Worm (Caenorhabditis elegans) whole organism, early embryonic: ENCODE data around the gene C45G9.5.

Experiments used
- B0310.2 ChIP-seq: sonication (generic microtip); optimal IDR thresholded peaks from 2 replicates; lab custom pipeline; 2016; ENCODE audit warnings: mild to moderate bottlenecking, missing genetic modification characterization, missing compliant biosample characterization
- F13C5.2 ChIP-seq: sonication (generic microtip); optimal IDR thresholded peaks from 2 replicates; lab custom pipeline; 2017; ENCODE audit warnings: mild to moderate bottlenecking, missing genetic modification characterization, inconsistent platforms, missing compliant biosample characterization
- aly-1 ChIP-seq: sonication (generic microtip); optimal IDR thresholded peaks from 2 replicates; lab custom pipeline; 2016; ENCODE audit warnings: missing genetic modification characterization, missing compliant biosample characterization
- ama-1 ChIP-seq: fragments of 150-350 bp; optimal IDR thresholded peaks from 2 replicates; lab custom pipeline; 2014
- ceh-13 ChIP-seq: fragments of 200-800 bp; sonication (Bioruptor generic); optimal IDR thresholded peaks from 2 replicates; lab custom pipeline; 2018; ENCODE audit warnings: mild to moderate bottlenecking, missing genetic modification characterization, missing compliant biosample characterization
- ceh-36 ChIP-seq: sonication (generic microtip); optimal IDR thresholded peaks from 2 replicates; lab custom pipeline; 2016; ENCODE audit warnings: missing genetic modification characterization, inconsistent platforms, missing compliant biosample characterization
- ets-7 ChIP-seq: sonication (generic microtip); optimal IDR thresholded peaks from 2 replicates; lab custom pipeline; 2016; ENCODE audit warnings: missing genotype, missing genetic modification characterization, missing compliant biosample characterization
- flt-1 ChIP-seq: fragments of 200-800 bp; sonication (Bioruptor generic); IDR thresholded peaks from 2 replicates; pipeline ENCODE4 v1.3.6; 2022; ENCODE audit warnings: missing genetic modification characterization, missing compliant biosample characterization
- hmbx-1 ChIP-seq: sonication (generic microtip); optimal IDR thresholded peaks from 2 replicates; lab custom pipeline; 2016; ENCODE audit warnings: mild to moderate bottlenecking, missing genetic modification characterization, missing compliant biosample characterization
- hmg-4 ChIP-seq: fragments of 200-800 bp; sonication (Bioruptor generic); optimal IDR thresholded peaks from 2 replicates; lab custom pipeline; 2018; ENCODE audit warnings: mild to moderate bottlenecking, missing genetic modification characterization, missing compliant biosample characterization
- hnd-1 ChIP-seq: sonication (generic microtip); optimal IDR thresholded peaks from 2 replicates; lab custom pipeline; 2016; ENCODE audit warnings: missing genetic modification characterization, missing compliant biosample characterization
- pes-1 ChIP-seq: fragments of 200-800 bp; sonication (Bioruptor generic); IDR thresholded peaks from 2 replicates; pipeline ENCODE4 v1.3.6; 2022; ENCODE audit warnings: missing genetic modification reagents, missing genetic modification characterization, missing compliant biosample characterization
- scrt-1 ChIP-seq: fragments of 200-800 bp; sonication (Bioruptor generic); IDR thresholded peaks from 2 replicates; pipeline ENCODE4 v1.3.6; 2022; ENCODE audit warnings: missing genetic modification characterization, missing compliant biosample characterization
- sea-1 ChIP-seq: fragments of 200-800 bp; sonication (Bioruptor generic); conservative IDR thresholded peaks from 2 replicates; pipeline ENCODE4 v1.3.6; 2022; ENCODE audit warnings: missing genetic modification characterization, missing compliant biosample characterization
- tbx-11 ChIP-seq: fragments of 200-800 bp; sonication (Bioruptor generic); IDR thresholded peaks from 2 replicates; pipeline ENCODE4 v1.3.6; 2022; ENCODE audit warnings: missing genetic modification characterization, missing compliant biosample characterization
- tbx-37 ChIP-seq: fragments of 200-800 bp; sonication (Bioruptor generic); conservative IDR thresholded peaks from 2 replicates; pipeline ENCODE4 v1.3.6; 2022; ENCODE audit warnings: missing genetic modification reagents, missing genetic modification characterization, missing compliant biosample characterization
- tra-4 ChIP-seq: sonication (generic microtip); optimal IDR thresholded peaks from 2 replicates; lab custom pipeline; 2017; ENCODE audit warnings: missing genetic modification characterization, missing compliant biosample characterization

C45G9.5 gene

ce11 chrIII:5020924-5021323 is 27.0 kb upstream of the C45G9.5 start, which contains the start of gene mdt-11:
Gene mdt-11 (plus strand): TSS chrIII:5021224.
- no peak for TF ChIP-seq hmbx-1
- no peak for TF ChIP-seq sea-1 (GFP tag; lab: Robert Waterston, UW)
- TF ChIP-seq ama-1 (lab: Kevin White, UChicago) = no peak
- TF ChIP-seq hnd-1 (tag; lab: Kevin White, UChicago) = no peak
- TF ChIP-seq F13C5.2 (tag; lab: Kevin White, UChicago) = no peak
- no peak for TF ChIP-seq flt-1 (GFP tag; lab: Robert Waterston, UW)
- TF ChIP-seq pes-1 (GFP tag; lab: Robert Waterston, UW) = no peak
- no peak for TF ChIP-seq ets-7 (tag; lab: Kevin White, UChicago)
- no peak for TF ChIP-seq B0310.2 (tag; lab: Kevin White, UChicago)

- TF ChIP-seq sea-1 (GFP tag; lab: Robert Waterston, UW) = no peak
- no peak for TF ChIP-seq ceh-36 (tag; lab: Kevin White, UChicago)
- no peak for TF ChIP-seq tra-4 (tag; lab: Kevin White, UChicago)
- TF ChIP-seq B0310.2 (tag; lab: Kevin White, UChicago) = no peak
- no peak for TF ChIP-seq hmg-4 (GFP tag; lab: Kevin White, UChicago)
- TF ChIP-seq tbx-37 (GFP tag; lab: Robert Waterston, UW) = no peak
These were observed 26.2 kb upstream of the C45G9.5 start, which contains the start of gene R144.3 for ce11 chrIII:5021689-5022088. Gene R144.3 (plus strand): TSS chrIII:5021989.

ce11 chrIII:5022964-5023363 is 25.0 kb upstream of the C45G9.5 start, which contains the start of gene R144.13:
Gene R144.13 (plus strand): TSS chrIII:5023264.
- TF ChIP-seq B0310.2 (tag; lab: Kevin White, UChicago) (no peak), tra-4 (tag; lab: Kevin White, UChicago) (no peak), scrt-1 (GFP tag; lab: Robert Waterston, UW) (no peak), tbx-11 (no peak), sea-1 (GFP tag; lab: Robert Waterston, UW) (no peak), F13C5.2 (tag; lab: Kevin White, UChicago) (no peak), ceh-13 (GFP tag; lab: Kevin White, UChicago) (no peak), ceh-36 (tag; lab: Kevin White, UChicago) (no peak), hmg-4 (GFP tag; lab: Kevin White, UChicago) (no peak), tbx-37 (GFP tag; lab: Robert Waterston, UW) (no peak)

- TF ChIP-seq B0310.2 (tag; lab: Kevin White, UChicago) = no peak
- TF ChIP-seq ceh-13 (GFP tag; lab: Kevin White, UChicago) = no peak
- TF ChIP-seq ceh-36 (tag; lab: Kevin White, UChicago) = no peak
- no peak for TF ChIP-seq ama-1 (lab: Kevin White, UChicago)
- TF ChIP-seq aly-1 (tag; lab: Kevin White, UChicago) = no peak
- TF ChIP-seq hnd-1 (tag; lab: Kevin White, UChicago) = no peak
- no peak for TF ChIP-seq hmg-4 (GFP tag; lab: Kevin White, UChicago)
- TF ChIP-seq tbx-37 (GFP tag; lab: Robert Waterston, UW) = no peak
- no peak for TF ChIP-seq scrt-1 (GFP tag; lab: Robert Waterston, UW)
- no peak for TF ChIP-seq F13C5.2 (tag; lab: Kevin White, UChicago)
- TF ChIP-seq flt-1 (GFP tag; lab: Robert Waterston, UW) = no peak
- no peak for TF ChIP-seq sea-1 (GFP tag; lab: Robert Waterston, UW)
- no peak for TF ChIP-seq hmbx-1
- no peak for TF ChIP-seq tbx-11
- TF ChIP-seq tra-4 (tag; lab: Kevin White, UChicago) = no peak
- no peak for TF ChIP-seq ets-7 (tag; lab: Kevin White, UChicago)
These were observed 24.3 kb upstream of the C45G9.5 start for ce11 chrIII:5023642-5024041.

ce11 chrIII:5024393-5024964 is 23.4 kb upstream of the C45G9.5 start, which contains the start of gene pcf-11:
Gene pcf-11 (plus strand): TSS chrIII:5024914.
- TF ChIP-seq tbx-37 (GFP tag; lab: Robert Waterston, UW) (no peak), tbx-11 (no peak), tra-4 (tag; lab: Kevin White, UChicago) (peak; percentile 31)

ce11 chrIII:5025136-5025629 is 22.7 kb upstream of the C45G9.5 start:
- TF ChIP-seq ama-1 (lab: Kevin White, UChicago) (peak; percentile 62), sea-1 (GFP tag; lab: Robert Waterston, UW) (no peak)

ce11 chrIII:5026366-5026765 is 21.6 kb upstream of the C45G9.5 start:
- TF ChIP-seq scrt-1 (GFP tag; lab: Robert Waterston, UW) (no peak), tra-4 (tag; lab: Kevin White, UChicago) (no peak), hnd-1 (tag; lab: Kevin White, UChicago) (no peak), ama-1 (lab: Kevin White, UChicago) (no peak)

ce11 chrIII:5027219-5027618 is 20.7 kb upstream of the C45G9.5 start:
- no peak for TF ChIP-seq tbx-11
- TF ChIP-seq hmbx-1 = no peak
- TF ChIP-seq tbx-37 (GFP tag; lab: Robert Waterston, UW) = no peak
- 0 out of 2 replicates have a peak, but pooled peaks have one; percentile 16 for TF ChIP-seq sea-1 (GFP tag; lab: Robert Waterston, UW)
- TF ChIP-seq flt-1 (GFP tag; lab: Robert Waterston, UW) = no peak
- no peak for TF ChIP-seq ceh-13 (GFP tag; lab: Kevin White, UChicago)
- TF ChIP-seq aly-1 (tag; lab: Kevin White, UChicago) = no peak
- TF ChIP-seq scrt-1 (GFP tag; lab: Robert Waterston, UW) = no peak
- TF ChIP-seq F13C5.2 (tag; lab: Kevin White, UChicago) = no peak
- TF ChIP-seq ama-1 (lab: Kevin White, UChicago) = peak; percentile 27
- no peak for TF ChIP-seq ets-7 (tag; lab: Kevin White, UChicago)
- no peak for TF ChIP-seq ceh-36 (tag; lab: Kevin White, UChicago)
- no peak for TF ChIP-seq hnd-1 (tag; lab: Kevin White, UChicago)
- TF ChIP-seq B0310.2 (tag; lab: Kevin White, UChicago) = peak; percentile 32
- no peak for TF ChIP-seq pes-1 (GFP tag; lab: Robert Waterston, UW)
- no peak for TF ChIP-seq tra-4 (tag; lab: Kevin White, UChicago)
